Fruit fly (Drosophila melanogaster) whole organism, wandering third instar larva: ENCODE results near the gene Rpp20.

ENCODE experiments used
- Hr83 ChIP-seq: fragments of 200-300 bp; sonication (Bioruptor generic); optimal IDR thresholded peaks from 2 replicates; lab custom pipeline; 2016; ENCODE audit warnings: missing biosample characterization, mild to moderate bottlenecking, missing genetic modification characterization, moderate library complexity; ENCODE audit not compliant: poor library complexity, severe bottlenecking
- Myc ChIP-seq: fragments of >200 bp; optimal IDR thresholded peaks from 2 replicates; lab custom pipeline; 2017
- foxo ChIP-seq, 2 experiments: fragments of 200-800 bp; sonication (Bioruptor generic); optimal IDR thresholded peaks; 2 replicates in 1 of 2; 3 replicates in 1 of 2; lab custom pipeline; 2016 to 2017; ENCODE audit warnings: missing biosample characterization in 2 of 2, missing genetic modification characterization in 2 of 2
- h ChIP-seq: fragments of 200-800 bp; sonication (Bioruptor generic); optimal IDR thresholded peaks from 3 replicates; lab custom pipeline; 2016; ENCODE audit warnings: missing biosample characterization, mild to moderate bottlenecking, missing genetic modification characterization
- lola ChIP-seq: fragments of >200 bp; optimal IDR thresholded peaks from 2 replicates; lab custom pipeline; 2017; ENCODE audit warnings: missing biosample characterization, missing genetic modification characterization
- usp ChIP-seq: fragments of >200 bp; optimal IDR thresholded peaks from 2 replicates; lab custom pipeline; 2017; ENCODE audit warnings: missing biosample characterization, missing genetic modification characterization

DNA sequence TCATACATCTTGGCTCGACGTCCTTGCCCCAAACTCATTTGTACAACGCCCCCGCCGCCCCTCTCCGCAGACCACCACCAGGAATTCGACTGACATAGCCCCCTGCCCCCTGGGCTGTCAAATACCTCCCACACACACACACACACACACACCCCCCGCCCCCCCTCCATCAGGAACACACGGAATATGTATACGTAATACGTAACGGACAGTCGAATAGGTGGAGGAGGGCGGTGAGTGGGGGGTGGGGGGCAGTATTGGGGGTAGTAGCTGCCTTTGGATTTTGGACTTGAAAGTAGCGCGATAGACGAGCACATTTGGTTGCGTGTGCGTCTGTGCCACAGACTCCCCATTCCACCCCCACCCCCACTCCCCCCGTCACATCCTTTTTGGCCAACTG is 48.3 kb downstream of the Rpp20 start:
- TF ChIP-seq lola (GFP tag; lab: Kevin White, UChicago) (no peak), h (GFP tag; lab: Kevin White, UChicago) (no peak), Hr83 (no peak), usp (GFP tag; lab: Kevin White, UChicago) (no peak), Myc (no peak), foxo (GFP tag; optimal IDR thresholded peaks at IDR 0.05; lab: Kevin White, UChicago) (no peak)
